Worm (Caenorhabditis elegans) whole organism, L1 larva: ENCODE measurements around the gene ets-5.
A peak's percentile ranks its signal among the peaks of the same experiment; 100 is the strongest.

Source experiments
- C04F5.9 ChIP-seq: sonication (generic microtip); optimal IDR thresholded peaks from 2 replicates; lab custom pipeline; 2016; ENCODE audit warnings: missing genetic modification characterization, missing compliant biosample characterization
- C16A3.4 ChIP-seq: fragments of 150-350 bp; optimal IDR thresholded peaks from 2 replicates; lab custom pipeline; 2014; ENCODE audit warnings: missing biosample characterization, missing genetic modification characterization
- F16B12.6 ChIP-seq: fragments of 150-350 bp; optimal IDR thresholded peaks from 2 replicates; lab custom pipeline; 2014; ENCODE audit warnings: missing biosample characterization, missing genetic modification characterization
- Y116A8C.19 ChIP-seq: sonication (generic microtip); optimal IDR thresholded peaks from 2 replicates; lab custom pipeline; 2016; ENCODE audit warnings: missing compliant biosample characterization, missing genetic modification characterization, borderline replicate concordance
- aly-2 ChIP-seq: fragments of 150-350 bp; optimal IDR thresholded peaks from 2 replicates; lab custom pipeline; 2014; ENCODE audit warnings: missing biosample characterization, missing genetic modification characterization
- blmp-1 ChIP-seq: fragments of 150-350 bp; optimal IDR thresholded peaks from 2 replicates; lab custom pipeline; 2014; ENCODE audit warnings: missing biosample characterization, missing genetic modification characterization
- ceh-82 ChIP-seq, 3 experiments: fragments of 150-350 bp in 1 of 3; sonication (generic microtip) in 2 of 3; optimal IDR thresholded peaks; 2 replicates each; lab custom pipeline; 2014 to 2017; ENCODE audit warnings: missing biosample characterization in 3 of 3, missing genetic modification characterization in 3 of 3
- ceh-90 ChIP-seq: sonication (generic microtip); optimal IDR thresholded peaks from 2 replicates; lab custom pipeline; 2016; ENCODE audit warnings: missing genetic modification characterization, missing compliant biosample characterization
- ces-1 ChIP-seq: fragments of 150-350 bp; optimal IDR thresholded peaks from 2 replicates; lab custom pipeline; 2014; ENCODE audit warnings: missing biosample characterization, missing genetic modification reagents, missing genetic modification characterization
- dpl-1 ChIP-seq, 3 experiments: fragments of 150-350 bp in 2 of 3; sonication (generic microtip) in 1 of 3; optimal IDR thresholded peaks; 2 replicates each; lab custom pipeline; 2014 to 2017; ENCODE audit warnings: missing biosample characterization in 3 of 3, missing genetic modification characterization in 3 of 3, missing genetic modification reagents in 3 of 3
- dsc-1 ChIP-seq: sonication (generic microtip); optimal IDR thresholded peaks from 2 replicates; lab custom pipeline; 2016; ENCODE audit warnings: mild to moderate bottlenecking, missing genetic modification characterization, missing compliant biosample characterization
- efl-1 ChIP-seq, 4 experiments: fragments of 150-350 bp; optimal IDR thresholded peaks in 3 of 4; peaks in 1 of 4; 1 replicate in 1 of 4; 2 replicates in 3 of 4; lab custom pipeline; 2014; ENCODE audit warnings: missing biosample characterization in 2 of 4, missing genetic modification characterization in 2 of 4, missing genetic modification reagents in 2 of 4
- egl-13 ChIP-seq: sonication (generic microtip); optimal IDR thresholded peaks from 2 replicates; lab custom pipeline; 2016; ENCODE audit warnings: missing genotype, missing genetic modification reagents, missing genetic modification characterization, missing compliant biosample characterization
- egl-27 ChIP-seq, 2 experiments: fragments of 150-350 bp in 1 of 2; sonication (generic microtip); optimal IDR thresholded peaks; 3 replicates each; lab custom pipeline; 2017 to 2018; ENCODE audit warnings: missing biosample characterization in 2 of 2, missing genetic modification characterization in 2 of 2, missing genetic modification reagents in 2 of 2
- elt-2 ChIP-seq: sonication (generic microtip); optimal IDR thresholded peaks from 2 replicates; lab custom pipeline; 2016; ENCODE audit warnings: missing genetic modification characterization, mild to moderate bottlenecking, inconsistent platforms, missing compliant biosample characterization, missing genetic modification reagents
- elt-3 ChIP-seq, 6 experiments: fragments of 150-350 bp in 1 of 6; sonication (generic microtip); optimal IDR thresholded peaks; 2 replicates each; lab custom pipeline; 2017 to 2018; ENCODE audit warnings: missing biosample characterization in 6 of 6, missing genetic modification characterization in 6 of 6, inconsistent platforms in 1 of 6
- fkh-4 ChIP-seq: sonication (generic microtip); optimal IDR thresholded peaks from 2 replicates; lab custom pipeline; 2016; ENCODE audit warnings: missing compliant biosample characterization, missing genetic modification characterization, borderline replicate concordance
- fkh-8 ChIP-seq: sonication (generic microtip); optimal IDR thresholded peaks from 2 replicates; lab custom pipeline; 2016; ENCODE audit warnings: mild to moderate bottlenecking, missing genetic modification characterization, missing compliant biosample characterization
- grh-1 ChIP-seq: fragments of 200-800 bp; sonication (Bioruptor generic); IDR thresholded peaks from 2 replicates; pipeline ENCODE4 v1.3.6; 2022; ENCODE audit warnings: missing genetic modification reagents, missing genetic modification characterization, missing compliant biosample characterization
- hpl-2 ChIP-seq: fragments of 150-350 bp; optimal IDR thresholded peaks from 2 replicates; lab custom pipeline; 2014; ENCODE audit warnings: missing biosample characterization, missing genetic modification reagents, missing genetic modification characterization
- isw-1 ChIP-seq: fragments of 200-800 bp; sonication (Bioruptor generic); IDR thresholded peaks from 2 replicates; pipeline ENCODE4 v1.3.6; 2022; ENCODE audit warnings: missing genetic modification characterization, missing compliant biosample characterization
- jun-1 ChIP-seq: fragments of 150-350 bp; optimal IDR thresholded peaks from 2 replicates; lab custom pipeline; 2014; ENCODE audit warnings: missing biosample characterization, missing genetic modification reagents, missing genetic modification characterization
- lin-15B ChIP-seq: fragments of 150-350 bp; sonication (generic microtip); optimal IDR thresholded peaks from 3 replicates; lab custom pipeline; 2014; ENCODE audit warnings: missing biosample characterization, missing genetic modification characterization
- lin-35 ChIP-seq, 2 experiments: fragments of 150-350 bp; optimal IDR thresholded peaks; 2 replicates each; lab custom pipeline; 2014; ENCODE audit warnings: missing biosample characterization in 2 of 2, missing genetic modification characterization in 2 of 2, missing genetic modification reagents in 2 of 2
- mab-9 ChIP-seq: fragments of 200-800 bp; sonication (Bioruptor generic); IDR thresholded peaks from 2 replicates; pipeline ENCODE4 v1.3.6; 2022; ENCODE audit warnings: missing genetic modification reagents, missing genetic modification characterization, missing compliant biosample characterization
- mep-1 ChIP-seq: fragments of 150-350 bp; optimal IDR thresholded peaks from 2 replicates; lab custom pipeline; 2014; ENCODE audit warnings: missing biosample characterization, missing genetic modification characterization
- nhr-12 ChIP-seq: sonication (generic microtip); optimal IDR thresholded peaks from 2 replicates; lab custom pipeline; 2017; ENCODE audit warnings: missing biosample characterization, missing genetic modification characterization
- nhr-237 ChIP-seq: fragments of 150-350 bp; optimal IDR thresholded peaks from 2 replicates; lab custom pipeline; 2014; ENCODE audit warnings: missing biosample characterization, missing genetic modification characterization
- nhr-28 ChIP-seq: fragments of 150-350 bp; optimal IDR thresholded peaks from 2 replicates; lab custom pipeline; 2014; ENCODE audit warnings: missing biosample characterization, missing genetic modification characterization
- nhr-47 ChIP-seq: sonication (generic microtip); optimal IDR thresholded peaks from 2 replicates; lab custom pipeline; 2016; ENCODE audit warnings: mild to moderate bottlenecking, missing genetic modification characterization, moderate library complexity, missing compliant biosample characterization
- nhr-71 ChIP-seq: sonication (generic microtip); optimal IDR thresholded peaks from 2 replicates; lab custom pipeline; 2016; ENCODE audit warnings: mild to moderate bottlenecking, missing genetic modification characterization, moderate library complexity, missing compliant biosample characterization
- nhr-76 ChIP-seq: sonication (generic microtip); optimal IDR thresholded peaks from 2 replicates; lab custom pipeline; 2017; ENCODE audit warnings: missing biosample characterization, missing genetic modification characterization
- nhr-84 ChIP-seq: sonication (generic microtip); optimal IDR thresholded peaks from 2 replicates; lab custom pipeline; 2017; ENCODE audit warnings: missing biosample characterization, missing genetic modification characterization
- nhr-85 ChIP-seq: sonication (generic microtip); peaks from one replicate; lab custom pipeline; 2016; ENCODE audit warnings: missing genetic modification characterization, inconsistent platforms, missing compliant biosample characterization
- nhr-90 ChIP-seq: sonication (generic microtip); optimal IDR thresholded peaks from 2 replicates; lab custom pipeline; 2016; ENCODE audit warnings: mild to moderate bottlenecking, missing genetic modification characterization, missing compliant biosample characterization; ENCODE audit not compliant: poor library complexity
- pax-3 ChIP-seq: fragments of 200-800 bp; sonication (Bioruptor generic); optimal IDR thresholded peaks from 2 replicates; lab custom pipeline; 2018; ENCODE audit warnings: mild to moderate bottlenecking, missing genetic modification characterization, moderate library complexity, missing compliant biosample characterization
- rnt-1 ChIP-seq: sonication (generic microtip); optimal IDR thresholded peaks from 2 replicates; lab custom pipeline; 2016; ENCODE audit warnings: mild to moderate bottlenecking, missing genetic modification characterization, moderate library complexity, missing compliant biosample characterization
- skn-1 ChIP-seq: fragments of 150-350 bp; optimal IDR thresholded peaks from 2 replicates; lab custom pipeline; 2014; ENCODE audit warnings: missing biosample characterization, missing genetic modification characterization
- snu-23 ChIP-seq: sonication (generic microtip); optimal IDR thresholded peaks from 2 replicates; lab custom pipeline; 2016; ENCODE audit warnings: missing genetic modification characterization, missing compliant biosample characterization
- sox-4 ChIP-seq: sonication (generic microtip); optimal IDR thresholded peaks from 2 replicates; lab custom pipeline; 2016; ENCODE audit warnings: missing genetic modification characterization, missing compliant biosample characterization
- tlp-1 ChIP-seq: fragments of 150-350 bp; optimal IDR thresholded peaks from 2 replicates; lab custom pipeline; 2014; ENCODE audit warnings: missing biosample characterization, missing genetic modification characterization
- unc-130 ChIP-seq: fragments of 150-350 bp; optimal IDR thresholded peaks from 2 replicates; lab custom pipeline; 2017; ENCODE audit warnings: missing biosample characterization, missing genetic modification characterization, inconsistent platforms
- unc-86 ChIP-seq: sonication (generic microtip); optimal IDR thresholded peaks from 2 replicates; lab custom pipeline; 2016; ENCODE audit warnings: missing genetic modification characterization, missing compliant biosample characterization
- unc-98 ChIP-seq: fragments of 200-800 bp; sonication (Bioruptor generic); IDR thresholded peaks from 2 replicates; pipeline ENCODE4 v1.3.6; 2022; ENCODE audit warnings: missing genetic modification characterization, missing compliant biosample characterization
- vab-15 ChIP-seq: sonication (generic microtip); optimal IDR thresholded peaks from 2 replicates; lab custom pipeline; 2017; ENCODE audit warnings: missing genotype, mild to moderate bottlenecking, missing genetic modification characterization, missing compliant biosample characterization
- zag-1 ChIP-seq: fragments of 150-350 bp; optimal IDR thresholded peaks from 2 replicates; lab custom pipeline; 2014; ENCODE audit warnings: missing biosample characterization, missing genetic modification characterization
- zip-4 ChIP-seq: fragments of 200-800 bp; sonication (Bioruptor generic); optimal IDR thresholded peaks from 2 replicates; lab custom pipeline; 2018; ENCODE audit warnings: mild to moderate bottlenecking, missing genetic modification characterization, moderate library complexity, missing compliant biosample characterization
- ztf-11 ChIP-seq, 2 experiments: sonication (generic microtip); optimal IDR thresholded peaks; 2 replicates each; lab custom pipeline; 2016 to 2017; ENCODE audit warnings: missing genetic modification characterization in 2 of 2, missing biosample characterization in 1 of 2, missing compliant biosample characterization in 1 of 2

ets-5 gene

DNA sequence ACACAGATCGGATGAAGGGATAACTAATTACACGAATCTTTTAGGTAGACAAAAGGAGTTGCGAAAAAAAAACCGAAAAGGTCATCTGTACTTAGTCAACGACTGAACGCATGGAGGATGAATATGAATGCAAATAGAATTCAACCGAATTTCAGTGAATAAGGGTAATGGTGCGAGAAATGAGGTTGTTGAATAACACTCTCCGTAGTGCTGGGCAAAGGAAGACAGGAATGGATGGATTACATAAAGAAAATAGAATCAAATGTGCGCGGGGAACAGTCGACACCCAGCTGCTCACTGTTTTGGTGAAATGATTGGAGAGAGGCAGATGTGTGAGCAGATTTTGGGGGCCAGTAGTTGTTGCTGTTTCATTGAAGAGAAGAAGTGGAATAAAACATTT, 40.0 kb upstream of the ets-5 start:
- TF ChIP-seq blmp-1 (peak; percentile 9), isw-1 (no peak), C16A3.4 (tag; lab: Kevin White, UChicago) (no peak), ces-1 (GFP tag; lab: Kevin White, UChicago) (no peak)
- TF ChIP-seq, all 84 proteins: peak for 1

DNA sequence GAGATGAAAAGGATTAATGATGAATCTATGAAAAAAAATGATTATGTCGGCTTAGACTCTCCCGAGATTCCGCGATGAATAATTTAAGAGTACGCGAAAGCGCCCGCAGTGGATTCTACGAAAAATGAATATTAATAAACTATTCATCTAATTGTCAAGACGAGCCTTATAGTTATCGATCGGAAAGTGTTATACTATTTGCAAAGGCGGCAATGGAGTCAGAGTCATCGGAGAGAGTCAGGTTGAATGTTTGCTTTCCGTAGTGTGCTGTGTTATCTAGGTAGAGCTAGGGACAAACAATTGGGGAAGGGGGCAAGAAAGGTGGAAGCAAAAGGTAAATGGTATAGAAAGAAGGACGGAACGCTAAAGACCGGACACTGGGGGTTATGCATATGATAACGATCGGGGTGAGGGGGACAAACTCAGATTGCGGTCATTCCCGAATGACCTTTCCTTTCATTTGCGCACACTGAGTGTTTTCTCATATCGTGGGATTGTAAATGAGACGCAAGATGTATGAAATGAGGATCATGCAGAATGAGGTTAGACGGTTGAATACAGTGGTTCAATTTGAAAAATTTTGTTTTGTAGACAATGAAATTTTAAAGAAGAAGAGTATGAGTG, 38.6 kb upstream of the ets-5 start:
- TF ChIP-seq pax-3 (tag; lab: Kevin White, UChicago) (no peak), nhr-85 (tag; lab: Kevin White, UChicago) (peak; percentile 7), nhr-71 (tag; lab: Kevin White, UChicago) (peak; percentile 18), mab-9 (GFP tag; lab: Robert Waterston, UW) (no peak), nhr-12 (tag; lab: Kevin White, UChicago) (no peak), lin-35 (GFP tag; optimal IDR thresholded peaks at IDR 0.05; lab: Kevin White, UChicago) (no peak), skn-1 (tag; lab: Kevin White, UChicago) (no peak), fkh-8 (tag; lab: Kevin White, UChicago) (peak; percentile 30), egl-13 (tag; lab: Kevin White, UChicago) (peak; percentile 58), efl-1 (optimal IDR thresholded peaks at IDR 0.05; lab: Kevin White, UChicago) (no peak), efl-1 (GFP tag; optimal IDR thresholded peaks at IDR 0.05 in 1 of 2; lab: Kevin White, UChicago) (peak in 1 of 2 experiments; percentile 67), aly-2 (tag; lab: Kevin White, UChicago) (no peak), ceh-90 (tag; lab: Kevin White, UChicago) (no peak), nhr-47 (peak; percentile 40), mep-1 (tag; lab: Kevin White, UChicago) (no peak), nhr-84 (no peak), unc-130 (tag; lab: Kevin White, UChicago) (no peak), lin-15B (tag; lab: Kevin White, UChicago) (no peak), grh-1 (GFP tag; lab: Robert Waterston, UW) (no peak), vab-15 (tag; lab: Kevin White, UChicago) (no peak), nhr-28 (tag; lab: Kevin White, UChicago) (no peak), ces-1 (GFP tag; lab: Kevin White, UChicago) (no peak), dpl-1 (GFP tag; optimal IDR thresholded peaks at IDR 0.05; lab: Kevin White, UChicago) (no peak), elt-2 (no peak), nhr-76 (no peak), egl-27 (tag; optimal IDR thresholded peaks at IDR 0.05; lab: Kevin White, UChicago) (no peak), unc-98 (GFP tag; lab: Robert Waterston, UW) (no peak), dsc-1 (peak; percentile 87), elt-3 (tag; optimal IDR thresholded peaks at IDR 0.05; lab: Kevin White, UChicago) (no peak), blmp-1 (peak; percentile 3), ztf-11 (tag; optimal IDR thresholded peaks at IDR 0.05; lab: Kevin White, UChicago) (peak in 1 of 2 experiments; percentile 15), jun-1 (tag; lab: Kevin White, UChicago) (no peak), Y116A8C.19 (no peak), nhr-90 (tag; lab: Kevin White, UChicago) (no peak), F16B12.6 (tag; lab: Kevin White, UChicago) (no peak), nhr-237 (tag; lab: Kevin White, UChicago) (no peak), ceh-82 (tag; optimal IDR thresholded peaks at IDR 0.05; lab: Kevin White, UChicago) (no peak), unc-86 (tag; lab: Kevin White, UChicago) (peak; percentile 71), zag-1 (tag; lab: Kevin White, UChicago) (no peak), snu-23 (GFP tag; lab: Kevin White, UChicago) (no peak), fkh-4 (tag; lab: Kevin White, UChicago) (no peak), zip-4 (GFP tag; lab: Kevin White, UChicago) (no peak), C04F5.9 (no peak), sox-4 (no peak), hpl-2 (GFP tag; lab: Kevin White, UChicago) (no peak), rnt-1 (tag; lab: Kevin White, UChicago) (no peak), tlp-1 (no peak), isw-1 (no peak)
